Fruit fly (Drosophila melanogaster) whole organism, embryonic: ENCODE data around the gene Vha55.

Experiments
- CG12104 ChIP-seq: fragments of 200-800 bp; sonication (Bioruptor generic); optimal IDR thresholded peaks from 3 replicates; lab custom pipeline; 2016; ENCODE audit warnings: missing biosample characterization, missing genetic modification characterization
- CG12299 ChIP-seq: fragments of 200-800 bp; sonication (Bioruptor generic); optimal IDR thresholded peaks from 2 replicates; lab custom pipeline; 2018; ENCODE audit warnings: missing biosample characterization, mild to moderate bottlenecking, missing genetic modification characterization
- CG13296 ChIP-seq: fragments of 200-800 bp; sonication (Bioruptor generic); optimal IDR thresholded peaks from 3 replicates; lab custom pipeline; 2018; ENCODE audit warnings: missing biosample characterization, mild to moderate bottlenecking, missing genetic modification characterization
- CG14050 ChIP-seq: fragments of 200-800 bp; sonication (Bioruptor generic); IDR thresholded peaks from 3 replicates; pipeline ENCODE4 v1.3.6; 2022; ENCODE audit warnings: missing biosample characterization, missing genetic modification characterization
- CG14965 ChIP-seq: fragments of 200-800 bp; sonication (Bioruptor generic); optimal IDR thresholded peaks from 2 replicates; lab custom pipeline; 2016; ENCODE audit warnings: missing biosample characterization, missing genetic modification characterization, borderline replicate concordance
- CG15073 ChIP-seq: fragments of 200-800 bp; sonication (Bioruptor generic); optimal IDR thresholded peaks from 2 replicates; lab custom pipeline; 2016; ENCODE audit warnings: missing biosample characterization, missing genetic modification characterization
- CG15514 ChIP-seq: fragments of 200-800 bp; sonication (Bioruptor generic); optimal IDR thresholded peaks from 3 replicates; lab custom pipeline; 2017; ENCODE audit warnings: missing biosample characterization, missing genetic modification characterization, mild to moderate bottlenecking, moderate library complexity, missing genetic modification reagents
- CG17359 ChIP-seq: fragments of 200-800 bp; sonication (Bioruptor generic); optimal IDR thresholded peaks from 3 replicates; lab custom pipeline; 2018; ENCODE audit warnings: missing biosample characterization, mild to moderate bottlenecking, missing genetic modification characterization, moderate library complexity
- CG18764 ChIP-seq: fragments of 200-800 bp; sonication (Bioruptor generic); optimal IDR thresholded peaks from 3 replicates; lab custom pipeline; 2016; ENCODE audit warnings: missing biosample characterization, missing genetic modification characterization
- CG2678 ChIP-seq: fragments of 200-800 bp; sonication (Bioruptor generic); optimal IDR thresholded peaks from 3 replicates; lab custom pipeline; 2019; ENCODE audit warnings: missing biosample characterization, mild to moderate bottlenecking, missing genetic modification characterization, moderate library complexity
- CG2875 ChIP-seq: fragments of 200-800 bp; sonication (Bioruptor generic); optimal IDR thresholded peaks from 2 replicates; lab custom pipeline; 2017; ENCODE audit warnings: missing biosample characterization, mild to moderate bottlenecking, missing genetic modification characterization, missing genetic modification reagents
- CG30020 ChIP-seq: fragments of 200-800 bp; optimal IDR thresholded peaks from 2 replicates; lab custom pipeline; 2019; ENCODE audit warnings: missing biosample characterization, mild to moderate bottlenecking, missing genetic modification characterization, moderate library complexity
- CG30403 ChIP-seq: fragments of 200-800 bp; sonication (Bioruptor generic); optimal IDR thresholded peaks from 3 replicates; lab custom pipeline; 2016; ENCODE audit warnings: missing biosample characterization, missing genetic modification characterization
- CG30431 ChIP-seq: fragments of 200-800 bp; sonication (Bioruptor generic); optimal IDR thresholded peaks from 2 replicates; lab custom pipeline; 2017; ENCODE audit warnings: missing biosample characterization, missing genetic modification characterization
- CG31224 ChIP-seq: fragments of 200-800 bp; sonication (Bioruptor generic); IDR thresholded peaks from 2 replicates; pipeline ENCODE4 v1.3.6; 2022; ENCODE audit warnings: missing biosample characterization, missing genetic modification characterization
- CG3163 ChIP-seq: fragments of 200-800 bp; sonication (Bioruptor generic); optimal IDR thresholded peaks from 3 replicates; lab custom pipeline; 2016; ENCODE audit warnings: missing biosample characterization, missing genetic modification characterization
- CG42726 ChIP-seq: fragments of 200-800 bp; sonication (Bioruptor generic); IDR thresholded peaks from 2 replicates; pipeline ENCODE4 v1.3.6; 2022; ENCODE audit warnings: missing biosample characterization, missing genetic modification characterization; ENCODE audit not compliant: partially characterized antibody
- CG4360 ChIP-seq: fragments of 200-800 bp; sonication (Bioruptor generic); IDR thresholded peaks from 2 replicates; pipeline ENCODE4 v1.3.6; 2022; ENCODE audit warnings: missing biosample characterization, missing genetic modification characterization
- CG4424 ChIP-seq: fragments of 200-800 bp; sonication (Bioruptor generic); optimal IDR thresholded peaks from 3 replicates; lab custom pipeline; 2016; ENCODE audit warnings: missing biosample characterization, missing genetic modification characterization
- CG4617 ChIP-seq: fragments of 200-800 bp; sonication (Bioruptor generic); optimal IDR thresholded peaks from 3 replicates; lab custom pipeline; 2016; ENCODE audit warnings: missing biosample characterization, missing genetic modification characterization, borderline replicate concordance
- CG5953 ChIP-seq: fragments of 200-800 bp; sonication (Bioruptor generic); IDR thresholded peaks from 2 replicates; pipeline ENCODE4 v1.3.6; 2022; ENCODE audit warnings: missing biosample characterization, missing genetic modification characterization
- CG6689 ChIP-seq: fragments of 200-800 bp; sonication (Bioruptor generic); IDR thresholded peaks from 2 replicates; pipeline ENCODE4 v1.3.6; 2022; ENCODE audit warnings: missing biosample characterization, missing genetic modification characterization
- CG8281 ChIP-seq: fragments of 200-800 bp; sonication (Bioruptor generic); optimal IDR thresholded peaks from 2 replicates; lab custom pipeline; 2018; ENCODE audit warnings: missing biosample characterization, mild to moderate bottlenecking, missing genetic modification characterization, moderate library complexity
- CG9437 ChIP-seq: fragments of 200-800 bp; sonication (Bioruptor generic); optimal IDR thresholded peaks from 2 replicates; lab custom pipeline; 2018; ENCODE audit warnings: missing biosample characterization, mild to moderate bottlenecking, missing genetic modification characterization
- CG9876 ChIP-seq: fragments of 200-800 bp; sonication (Bioruptor generic); optimal IDR thresholded peaks from 2 replicates; lab custom pipeline; 2016; ENCODE audit warnings: missing biosample characterization, missing genetic modification characterization
- CG9932 ChIP-seq: fragments of 200-800 bp; sonication (Bioruptor generic); IDR thresholded peaks from 2 replicates; pipeline ENCODE4 v1.3.6; 2022; ENCODE audit warnings: missing biosample characterization, missing genetic modification characterization
- D ChIP-seq, 2 experiments: fragments of 200-800 bp in 1 of 2; fragments of >200 bp in 1 of 2; sonication (Bioruptor generic) in 1 of 2; optimal IDR thresholded peaks; 2 replicates in 1 of 2; 3 replicates in 1 of 2; lab custom pipeline; 2017; ENCODE audit warnings: mild to moderate bottlenecking in 1 of 2, missing biosample characterization in 1 of 2, missing genetic modification characterization in 1 of 2, missing genetic modification reagents in 1 of 2
- Dp ChIP-seq: fragments of 200-800 bp; sonication (Bioruptor generic); optimal IDR thresholded peaks from 2 replicates; lab custom pipeline; 2018; ENCODE audit warnings: missing biosample characterization, mild to moderate bottlenecking, missing genetic modification characterization, moderate library complexity
- GATAe ChIP-seq: fragments of 200-800 bp; sonication (Bioruptor generic); conservative IDR thresholded peaks from 2 replicates; pipeline ENCODE4 v1.3.6; 2022; ENCODE audit warnings: missing biosample characterization, missing genetic modification characterization
- Hey ChIP-seq: fragments of 200-800 bp; sonication (Bioruptor generic); optimal IDR thresholded peaks from 3 replicates; lab custom pipeline; 2018; ENCODE audit warnings: missing biosample characterization, mild to moderate bottlenecking, missing genetic modification characterization
- MESR4 ChIP-seq: fragments of 200-800 bp; sonication (Bioruptor generic); optimal IDR thresholded peaks from 2 replicates; lab custom pipeline; 2018; ENCODE audit warnings: missing biosample characterization, mild to moderate bottlenecking, missing genetic modification characterization, moderate library complexity
- Meics ChIP-seq: fragments of 200-800 bp; sonication (Bioruptor generic); optimal IDR thresholded peaks from 2 replicates; lab custom pipeline; 2017; ENCODE audit warnings: missing biosample characterization, mild to moderate bottlenecking, missing genetic modification characterization
- Nf-YB ChIP-seq: fragments of 200-800 bp; sonication (Bioruptor generic); optimal IDR thresholded peaks from 3 replicates; lab custom pipeline; 2019; ENCODE audit warnings: missing biosample characterization, mild to moderate bottlenecking, missing genetic modification characterization, moderate library complexity
- Opbp ChIP-seq: fragments of 200-800 bp; sonication (Bioruptor generic); IDR thresholded peaks from 3 replicates; pipeline ENCODE4 v1.3.6; 2022; ENCODE audit warnings: missing biosample characterization, missing genetic modification characterization; ENCODE audit not compliant: partially characterized antibody
- Tbp ChIP-seq: fragments of >200 bp; optimal IDR thresholded peaks from 2 replicates; lab custom pipeline; 2018; ENCODE audit warnings: missing biosample characterization, missing genetic modification characterization
- croc ChIP-seq: fragments of 200-800 bp; sonication (Bioruptor generic); conservative IDR thresholded peaks from 3 replicates; pipeline ENCODE4 v1.3.6; 2022; ENCODE audit warnings: missing biosample characterization, missing genetic modification characterization
- dati ChIP-seq: fragments of 200-800 bp; sonication (Bioruptor generic); IDR thresholded peaks from 2 replicates; pipeline ENCODE4 v1.3.6; 2022; ENCODE audit warnings: missing biosample characterization, missing genetic modification characterization
- dmrt99B ChIP-seq: fragments of 200-800 bp; sonication (Bioruptor generic); optimal IDR thresholded peaks from 2 replicates; lab custom pipeline; 2018; ENCODE audit warnings: missing biosample characterization, mild to moderate bottlenecking, missing genetic modification characterization, moderate library complexity
- exex ChIP-seq: fragments of 200-800 bp; sonication (Bioruptor generic); optimal IDR thresholded peaks from 4 replicates; lab custom pipeline; 2018; ENCODE audit warnings: missing biosample characterization, mild to moderate bottlenecking, missing genetic modification characterization, moderate library complexity
- fd64A ChIP-seq: fragments of 200-800 bp; sonication (Bioruptor generic); optimal IDR thresholded peaks from 3 replicates; lab custom pipeline; 2018; ENCODE audit warnings: missing biosample characterization, mild to moderate bottlenecking, missing genetic modification characterization
- gro ChIP-seq: fragments of 200-800 bp; sonication (Bioruptor generic); optimal IDR thresholded peaks from 2 replicates; lab custom pipeline; 2016; ENCODE audit warnings: missing biosample characterization, missing genetic modification characterization
- ham ChIP-seq: fragments of 200-800 bp; sonication (Bioruptor generic); IDR thresholded peaks from 2 replicates; pipeline ENCODE4 v1.3.6; 2022; ENCODE audit warnings: missing biosample characterization, missing genetic modification characterization
- jumu ChIP-seq: fragments of 200-800 bp; sonication (Bioruptor generic); optimal IDR thresholded peaks from 3 replicates; lab custom pipeline; 2016; ENCODE audit warnings: missing biosample characterization, missing genetic modification characterization
- kni ChIP-seq: fragments of 200-800 bp; sonication (Bioruptor generic); optimal IDR thresholded peaks from 3 replicates; lab custom pipeline; 2017; ENCODE audit warnings: mild to moderate bottlenecking, missing biosample characterization, missing genetic modification reagents, missing genetic modification characterization
- nerfin-1 ChIP-seq: fragments of 200-800 bp; sonication (Bioruptor generic); optimal IDR thresholded peaks from 3 replicates; lab custom pipeline; 2019; ENCODE audit warnings: missing biosample characterization, mild to moderate bottlenecking, missing genetic modification characterization, moderate library complexity
- pho ChIP-seq: fragments of 200-800 bp; sonication (Bioruptor generic); optimal IDR thresholded peaks from 2 replicates; lab custom pipeline; 2016; ENCODE audit warnings: missing biosample characterization, missing genetic modification characterization
- sens ChIP-seq: fragments of 200-800 bp; sonication (Bioruptor generic); peaks from one replicate; lab custom pipeline; 2016; ENCODE audit warnings: missing biosample characterization, missing genetic modification characterization
- sima ChIP-seq: fragments of 200-800 bp; sonication (Bioruptor generic); optimal IDR thresholded peaks from 2 replicates; lab custom pipeline; 2016; ENCODE audit warnings: missing biosample characterization, missing genetic modification characterization
- tin ChIP-seq: fragments of 200-800 bp; sonication (Bioruptor generic); optimal IDR thresholded peaks from 3 replicates; lab custom pipeline; 2016; ENCODE audit warnings: missing biosample characterization, missing genetic modification characterization
- unc-4 ChIP-seq: fragments of 200-800 bp; sonication (Bioruptor generic); IDR thresholded peaks from 2 replicates; pipeline ENCODE4 v1.3.6; 2022; ENCODE audit warnings: missing biosample characterization, missing genetic modification characterization; ENCODE audit not compliant: partially characterized antibody
- yki ChIP-seq: fragments of >200 bp; optimal IDR thresholded peaks from 3 replicates; lab custom pipeline; 2018

Gene Vha55

dm6 chr3R:12630369-12630768, 2.7 kb upstream of the Vha55 start, which contains the start of gene Not10 (continued):
- no peak for TF ChIP-seq CG2875 (GFP tag; lab: Kevin White, UChicago)
- TF ChIP-seq CG4617 (GFP tag; lab: Kevin White, UChicago), result peak; percentile 77
- TF ChIP-seq CG14050 (GFP tag; lab: Robert Waterston, UW), result no peak
- no peak for TF ChIP-seq dati
- TF ChIP-seq ham (GFP tag; lab: Robert Waterston, UW), result no peak
- no peak for TF ChIP-seq exex (tag; lab: Kevin White, UChicago)
- TF ChIP-seq Hey, result no peak
- no peak for TF ChIP-seq CG9437 (GFP tag; lab: Kevin White, UChicago)
- TF ChIP-seq CG31224 (GFP tag; lab: Robert Waterston, UW), result no peak
- no peak for TF ChIP-seq CG30431
- peak; percentile 83 for TF ChIP-seq Dp (GFP tag; lab: Kevin White, UChicago)
- peak; percentile 73 for TF ChIP-seq CG15514 (GFP tag; lab: Kevin White, UChicago)
- no peak for TF ChIP-seq CG15073 (GFP tag; lab: Kevin White, UChicago)
- TF ChIP-seq CG8281 (tag; lab: Kevin White, UChicago), result no peak
- TF ChIP-seq nerfin-1 (tag; lab: Kevin White, UChicago), result peak; percentile 35
- no peak for TF ChIP-seq GATAe (GFP tag; lab: Robert Waterston, UW)
- TF ChIP-seq gro (GFP tag; lab: Kevin White, UChicago), result no peak
- no peak for TF ChIP-seq CG14965
- no peak; the same call in 2 of the 3 replicates for TF ChIP-seq Opbp (GFP tag; lab: Robert Waterston, UW)
- no peak for TF ChIP-seq sima (GFP tag; lab: Kevin White, UChicago)
- no peak for TF ChIP-seq CG2678
- no peak for TF ChIP-seq Nf-YB
- TF ChIP-seq CG12299 (tag; lab: Kevin White, UChicago), result peak; percentile 65
- TF ChIP-seq sens (GFP tag; lab: Kevin White, UChicago), result peak; percentile 13
- TF ChIP-seq CG4424 (GFP tag; lab: Kevin White, UChicago), result peak; percentile 31
- TF ChIP-seq pho (GFP tag; lab: Kevin White, UChicago), result no peak
- no peak for TF ChIP-seq kni
- TF ChIP-seq MESR4 (GFP tag; lab: Kevin White, UChicago), result no peak
- no peak for TF ChIP-seq CG13296
- peak; percentile 43 for TF ChIP-seq CG6689 (GFP tag; lab: Robert Waterston, UW)
- peak; percentile 27 for TF ChIP-seq CG18764 (GFP tag; lab: Kevin White, UChicago)
- TF ChIP-seq jumu (GFP tag; lab: Kevin White, UChicago), result no peak
- peak; percentile 74 for TF ChIP-seq CG9932 (GFP tag; lab: Robert Waterston, UW)
- no peak for TF ChIP-seq Tbp (GFP tag; lab: Kevin White, UChicago)
- no peak for TF ChIP-seq CG9876
- no peak for TF ChIP-seq CG42726 (GFP tag; lab: Robert Waterston, UW)
- no peak for TF ChIP-seq croc
- no peak for TF ChIP-seq CG3163 (GFP tag; lab: Kevin White, UChicago)
- TF ChIP-seq fd64A, result no peak
- TF ChIP-seq yki (lab: Kevin White, UChicago), result no peak
- TF ChIP-seq CG17359 (tag; lab: Kevin White, UChicago), result peak; percentile 23
- no peak for TF ChIP-seq CG4360
- peak; percentile 83 for TF ChIP-seq unc-4 (GFP tag; lab: Robert Waterston, UW)
- TF ChIP-seq CG12104 (GFP tag; lab: Kevin White, UChicago), result peak; percentile 5
- TF ChIP-seq CG30403 (GFP tag; lab: Kevin White, UChicago), result peak; percentile 48
- TF ChIP-seq CG5953 (GFP tag; lab: Robert Waterston, UW), result no peak
- TF ChIP-seq dmrt99B, result no peak
- TF ChIP-seq tin, result no peak
- TF ChIP-seq Meics (GFP tag; lab: Kevin White, UChicago), result peak; percentile 27
- no peak for TF ChIP-seq D (optimal IDR thresholded peaks at IDR 0.05; lab: Kevin White, UChicago)
- no peak for TF ChIP-seq D (GFP tag; optimal IDR thresholded peaks at IDR 0.05; lab: Kevin White, UChicago)
- peak; percentile 61 for TF ChIP-seq CG30020
